Fruit fly (Drosophila melanogaster): ENCODE measurements around the gene tHMG2.

The tHMG2 gene

DNA sequence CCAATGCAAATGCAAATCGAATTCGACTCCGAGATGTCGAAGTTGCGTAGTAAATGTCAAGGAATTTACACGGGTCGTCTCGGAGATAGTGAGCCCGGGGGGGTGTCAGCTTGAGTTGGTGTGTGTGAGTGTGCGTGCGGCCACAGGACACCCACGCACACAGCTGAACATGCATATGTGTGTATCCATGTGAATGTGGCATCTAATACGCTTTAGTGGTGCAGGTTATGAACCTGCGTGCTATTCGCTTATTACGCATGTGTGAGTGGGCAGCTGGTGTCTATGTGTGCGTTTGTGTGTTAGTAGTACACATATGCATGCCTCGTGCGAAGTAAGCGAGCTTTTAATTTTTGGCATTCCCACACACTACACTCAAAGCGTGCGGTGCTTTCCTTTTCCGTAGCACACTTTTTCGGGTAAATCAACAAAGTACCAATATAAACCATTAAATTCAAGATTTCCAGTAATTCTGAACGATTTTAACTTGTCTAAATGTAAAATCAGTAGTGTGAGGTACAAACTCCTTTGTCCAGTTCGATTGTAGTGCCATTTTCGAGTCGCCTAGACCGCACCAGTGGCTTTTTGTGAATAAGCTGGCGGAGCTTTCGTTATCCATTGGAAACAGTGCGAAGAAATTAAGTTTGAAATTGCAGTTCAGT lies 23.8 kb upstream of the tHMG2 start (continued):
- TF ChIP-seq spab (GFP tag; optimal IDR thresholded peaks at IDR 0.05) (peak; percentile 58), CG16779 (tag; optimal IDR thresholded peaks at IDR 0.05) (peak; percentile 49), CG8319 (GFP tag; optimal IDR thresholded peaks at IDR 0.05) (peak; percentile 12), Eip75B (GFP tag; optimal IDR thresholded peaks at IDR 0.05) (peak; percentile 78), CG11762 (GFP tag; optimal IDR thresholded peaks at IDR 0.05; ENCODE audit: insufficient read depth) (peak; percentile 31), Ets96B (tag; optimal IDR thresholded peaks at IDR 0.05) (peak; percentile 76)

- TF ChIP-seq Ets96B (tag; optimal IDR thresholded peaks at IDR 0.05): no peak
- TF ChIP-seq CG6792 (GFP tag; optimal IDR thresholded peaks at IDR 0.05): no peak
- no peak for TF ChIP-seq CG4318 (GFP tag; optimal IDR thresholded peaks at IDR 0.05)
- TF ChIP-seq Sox102F (GFP tag; optimal IDR thresholded peaks at IDR 0.05): no peak
- TF ChIP-seq pdm3 (GFP tag; optimal IDR thresholded peaks at IDR 0.05): no peak
- TF ChIP-seq Hr39 (GFP tag; optimal IDR thresholded peaks at IDR 0.05): no peak
- no peak for TF ChIP-seq vri (GFP tag; optimal IDR thresholded peaks at IDR 0.05)
- TF ChIP-seq Lpt (GFP tag; optimal IDR thresholded peaks at IDR 0.05): no peak
- no peak for TF ChIP-seq ss (GFP tag; optimal IDR thresholded peaks at IDR 0.05)
- no peak for TF ChIP-seq svp (GFP tag)
- no peak for TF ChIP-seq Sox15 (GFP tag; optimal IDR thresholded peaks at IDR 0.05)
- TF ChIP-seq CG31627 (GFP tag; optimal IDR thresholded peaks at IDR 0.05): no peak
- no peak for TF ChIP-seq CG3032 (tag; optimal IDR thresholded peaks at IDR 0.05)
- no peak for TF ChIP-seq CG10669 (GFP tag; optimal IDR thresholded peaks at IDR 0.05)
- TF ChIP-seq CG6808 (GFP tag; optimal IDR thresholded peaks at IDR 0.05): no peak
- no peak for TF ChIP-seq dsx (GFP tag; optimal IDR thresholded peaks at IDR 0.05; ENCODE audit: poor library complexity, severe bottlenecking)
- TF ChIP-seq CG15336 (GFP tag; IDR thresholded peaks at IDR 0.05): no peak
- no peak for TF ChIP-seq salr (GFP tag; optimal IDR thresholded peaks at IDR 0.05)
- TF ChIP-seq achi (GFP tag; optimal IDR thresholded peaks at IDR 0.05): no peak
- TF ChIP-seq Smox (GFP tag; optimal IDR thresholded peaks at IDR 0.05): no peak
Measured at dm6 chr3R:22470064-22470463, 22.7 kb upstream of the tHMG2 start.

- TF ChIP-seq fkh (GFP tag; optimal IDR thresholded peaks at IDR 0.05) (no peak), CG6276 (GFP tag; optimal IDR thresholded peaks at IDR 0.05) (no peak), Hr39 (GFP tag; optimal IDR thresholded peaks at IDR 0.05) (no peak), fd59A (GFP tag; optimal IDR thresholded peaks at IDR 0.05) (no peak), CG34406 (GFP tag; optimal IDR thresholded peaks at IDR 0.05) (no peak), CG3919 (GFP tag; optimal IDR thresholded peaks at IDR 0.05) (no peak), Hr4 (GFP tag; optimal IDR thresholded peaks at IDR 0.05) (no peak)
Measured at dm6 chr3R:22483537-22483936, 9.2 kb upstream of the tHMG2 start.

- TF ChIP-seq CG11902 (GFP tag; optimal IDR thresholded peaks at IDR 0.05) (no peak), lz (GFP tag; optimal IDR thresholded peaks at IDR 0.05) (no peak), Met (GFP tag; optimal IDR thresholded peaks at IDR 0.05) (no peak), Sox14 (GFP tag; optimal IDR thresholded peaks at IDR 0.05) (no peak), Eip78C (GFP tag) (no peak), CG6276 (GFP tag; optimal IDR thresholded peaks at IDR 0.05) (no peak), Sox102F (GFP tag; optimal IDR thresholded peaks at IDR 0.05) (no peak), CG10631 (GFP tag; optimal IDR thresholded peaks at IDR 0.05) (no peak), topi (GFP tag; optimal IDR thresholded peaks at IDR 0.05) (no peak), CG6163 (GFP tag; IDR thresholded peaks at IDR 0.05) (no peak), spab (GFP tag; optimal IDR thresholded peaks at IDR 0.05) (no peak), Ets96B (tag; optimal IDR thresholded peaks at IDR 0.05) (no peak), CG1621 (tag; optimal IDR thresholded peaks at IDR 0.05) (no peak), CG11294 (GFP tag; IDR thresholded peaks at IDR 0.05) (no peak), Hr38 (GFP tag; optimal IDR thresholded peaks at IDR 0.05) (no peak), pdm3 (GFP tag; optimal IDR thresholded peaks at IDR 0.05) (no peak)
Measured at dm6 chr3R:22487037-22487492, 5.7 kb upstream of the tHMG2 start, which contains the start of gene Pfdn5. Gene Pfdn5, plus strand, starts transcription at chr3R:22487039.

Measured in whole organism, prepupa.